Worm (Caenorhabditis elegans) whole organism, L1 larva: ENCODE measurements around the gene ugt-7.

Source experiments
- ceh-63 ChIP-seq: fragments of 200-800 bp; sonication (Bioruptor generic); optimal IDR thresholded peaks from 2 replicates; lab custom pipeline; 2018; ENCODE audit warnings: mild to moderate bottlenecking, missing genetic modification characterization, missing compliant biosample characterization
- ceh-82 ChIP-seq, 3 experiments: fragments of 150-350 bp in 1 of 3; sonication (generic microtip) in 2 of 3; optimal IDR thresholded peaks; 2 replicates each; lab custom pipeline; 2014 to 2017; ENCODE audit warnings: missing biosample characterization in 3 of 3, missing genetic modification characterization in 3 of 3
- egl-27 ChIP-seq, 2 experiments: fragments of 150-350 bp in 1 of 2; sonication (generic microtip); optimal IDR thresholded peaks; 3 replicates each; lab custom pipeline; 2017 to 2018; ENCODE audit warnings: missing biosample characterization in 2 of 2, missing genetic modification characterization in 2 of 2, missing genetic modification reagents in 2 of 2
- elt-3 ChIP-seq, 6 experiments: fragments of 150-350 bp in 1 of 6; sonication (generic microtip); optimal IDR thresholded peaks; 2 replicates each; lab custom pipeline; 2017 to 2018; ENCODE audit warnings: missing biosample characterization in 6 of 6, missing genetic modification characterization in 6 of 6, inconsistent platforms in 1 of 6
- grh-1 ChIP-seq: fragments of 200-800 bp; sonication (Bioruptor generic); IDR thresholded peaks from 2 replicates; pipeline ENCODE4 v1.3.6; 2022; ENCODE audit warnings: missing genetic modification reagents, missing genetic modification characterization, missing compliant biosample characterization
- irx-1 ChIP-seq: sonication (generic microtip); optimal IDR thresholded peaks from 2 replicates; lab custom pipeline; 2016; ENCODE audit warnings: missing genetic modification characterization, missing compliant biosample characterization
- isw-1 ChIP-seq: fragments of 200-800 bp; sonication (Bioruptor generic); IDR thresholded peaks from 2 replicates; pipeline ENCODE4 v1.3.6; 2022; ENCODE audit warnings: missing genetic modification characterization, missing compliant biosample characterization
- nhr-12 ChIP-seq: sonication (generic microtip); optimal IDR thresholded peaks from 2 replicates; lab custom pipeline; 2017; ENCODE audit warnings: missing biosample characterization, missing genetic modification characterization
- nhr-76 ChIP-seq: sonication (generic microtip); optimal IDR thresholded peaks from 2 replicates; lab custom pipeline; 2017; ENCODE audit warnings: missing biosample characterization, missing genetic modification characterization
- nhr-77 ChIP-seq: fragments of 150-350 bp; optimal IDR thresholded peaks from 2 replicates; lab custom pipeline; 2014; ENCODE audit warnings: missing biosample characterization, missing genetic modification characterization
- pqm-1 ChIP-seq: sonication (generic microtip); optimal IDR thresholded peaks from 3 replicates; lab custom pipeline; 2017; ENCODE audit warnings: missing biosample characterization, missing genetic modification characterization
- vab-15 ChIP-seq: sonication (generic microtip); optimal IDR thresholded peaks from 2 replicates; lab custom pipeline; 2017; ENCODE audit warnings: missing genotype, mild to moderate bottlenecking, missing genetic modification characterization, missing compliant biosample characterization

DNA sequence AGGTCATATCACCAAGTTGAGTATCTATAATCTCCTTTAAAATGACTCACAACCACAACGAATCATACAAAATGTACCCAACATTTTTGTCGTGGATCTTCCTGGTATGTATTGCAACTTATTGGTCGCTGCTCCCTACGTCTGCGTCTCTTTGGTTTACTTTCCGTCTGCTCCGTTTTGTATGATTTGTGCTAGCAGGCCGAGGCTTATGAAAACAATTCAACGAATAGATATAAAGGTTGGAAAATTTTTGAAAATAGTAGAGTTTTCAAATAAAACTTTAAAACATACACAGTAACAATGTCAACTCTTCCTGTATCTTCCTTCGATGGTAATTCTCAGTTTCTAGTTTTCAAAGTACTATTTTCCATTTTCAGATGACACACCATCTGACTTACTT is 1.0 kb upstream of the ugt-7 start, which contains the start of gene srr-8:
- no peak for TF ChIP-seq elt-3 (tag; optimal IDR thresholded peaks at IDR 0.05; lab: Kevin White, UChicago)
- TF ChIP-seq nhr-76 (tag; lab: Kevin White, UChicago), result no peak
- TF ChIP-seq ceh-63 (GFP tag; lab: Kevin White, UChicago), result no peak
- no peak for TF ChIP-seq nhr-12 (tag; lab: Kevin White, UChicago)
- TF ChIP-seq grh-1 (GFP tag; lab: Robert Waterston, UW), result no peak
- no peak for TF ChIP-seq pqm-1
- TF ChIP-seq vab-15 (tag; lab: Kevin White, UChicago), result no peak
- no peak for TF ChIP-seq isw-1 (GFP tag; lab: Robert Waterston, UW)
- TF ChIP-seq irx-1, result no peak
- no peak for TF ChIP-seq nhr-77
- no peak for TF ChIP-seq ceh-82 (tag; optimal IDR thresholded peaks at IDR 0.05; lab: Kevin White, UChicago)
- no peak for TF ChIP-seq egl-27 (tag; optimal IDR thresholded peaks at IDR 0.05; lab: Kevin White, UChicago)
